Worm (Caenorhabditis elegans): ENCODE data around the gene srw-6.

srw-6 gene

DNA sequence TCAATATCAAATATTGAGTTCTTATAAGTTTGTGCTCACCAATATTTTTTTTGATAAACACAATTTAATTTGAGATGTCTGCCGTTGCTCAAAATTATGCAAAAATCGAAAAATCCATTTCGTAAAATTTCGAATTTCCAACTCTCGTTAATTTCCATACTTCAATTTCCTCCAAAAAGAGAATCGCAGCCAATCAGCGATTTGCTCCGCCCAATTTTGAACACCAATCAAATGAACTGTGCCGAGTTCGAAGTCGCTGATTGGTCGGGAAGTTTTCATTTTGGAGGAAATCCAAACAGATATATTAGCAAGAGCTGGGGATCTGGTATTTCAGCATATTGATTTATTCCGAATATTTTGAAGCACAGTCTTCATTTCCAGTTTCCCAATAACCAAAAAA is 590 bp upstream of the srw-6 start:
- no peak for TF ChIP-seq tra-4 (tag; optimal IDR thresholded peaks at IDR 0.05)
- TF ChIP-seq ceh-36 (tag; optimal IDR thresholded peaks at IDR 0.05) = no peak
- TF ChIP-seq ama-1 (optimal IDR thresholded peaks at IDR 0.05) = no peak
- no peak for TF ChIP-seq flt-1 (GFP tag; IDR thresholded peaks at IDR 0.05)
- TF ChIP-seq tbx-11 (GFP tag; IDR thresholded peaks at IDR 0.05) = no peak
- TF ChIP-seq aly-1 (tag; optimal IDR thresholded peaks at IDR 0.05) = no peak

DNA sequence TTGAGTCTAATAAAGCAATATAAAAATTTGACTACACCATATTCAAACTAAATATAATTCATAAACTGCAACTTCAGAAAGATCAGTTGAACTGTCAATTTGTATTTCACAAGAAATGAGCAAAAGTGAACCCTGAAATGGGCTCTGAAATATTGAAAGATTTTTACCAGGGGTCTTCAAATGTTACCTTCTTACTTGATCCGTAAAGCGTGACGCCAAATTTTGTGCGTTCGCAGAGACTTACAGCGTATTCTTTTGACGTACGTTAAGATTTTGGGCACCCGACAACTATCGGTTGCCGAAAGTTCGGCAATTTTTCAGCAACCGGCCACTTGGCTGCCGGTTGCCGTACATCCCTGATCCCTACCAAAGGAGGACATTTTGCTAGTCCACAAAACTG is 1.6 kb downstream of the srw-6 start:
- TF ChIP-seq flt-1 (GFP tag; IDR thresholded peaks at IDR 0.05) (no peak), ama-1 (optimal IDR thresholded peaks at IDR 0.05) (no peak), sea-1 (GFP tag; conservative IDR thresholded peaks at IDR 0.05) (no peak), F13C5.2 (tag; optimal IDR thresholded peaks at IDR 0.05) (no peak), pes-1 (GFP tag; IDR thresholded peaks at IDR 0.05) (no peak), tbx-11 (GFP tag; IDR thresholded peaks at IDR 0.05) (no peak), tbx-37 (GFP tag; conservative IDR thresholded peaks at IDR 0.05) (no peak), ceh-13 (GFP tag; optimal IDR thresholded peaks at IDR 0.05) (no peak), ets-7 (tag; optimal IDR thresholded peaks at IDR 0.05) (no peak), hmg-4 (GFP tag; optimal IDR thresholded peaks at IDR 0.05) (no peak), hnd-1 (tag; optimal IDR thresholded peaks at IDR 0.05) (no peak), tra-4 (tag; optimal IDR thresholded peaks at IDR 0.05) (no peak), ceh-36 (tag; optimal IDR thresholded peaks at IDR 0.05) (no peak), scrt-1 (GFP tag; IDR thresholded peaks at IDR 0.05) (no peak), aly-1 (tag; optimal IDR thresholded peaks at IDR 0.05) (no peak), B0310.2 (tag; optimal IDR thresholded peaks at IDR 0.05) (no peak)

DNA sequence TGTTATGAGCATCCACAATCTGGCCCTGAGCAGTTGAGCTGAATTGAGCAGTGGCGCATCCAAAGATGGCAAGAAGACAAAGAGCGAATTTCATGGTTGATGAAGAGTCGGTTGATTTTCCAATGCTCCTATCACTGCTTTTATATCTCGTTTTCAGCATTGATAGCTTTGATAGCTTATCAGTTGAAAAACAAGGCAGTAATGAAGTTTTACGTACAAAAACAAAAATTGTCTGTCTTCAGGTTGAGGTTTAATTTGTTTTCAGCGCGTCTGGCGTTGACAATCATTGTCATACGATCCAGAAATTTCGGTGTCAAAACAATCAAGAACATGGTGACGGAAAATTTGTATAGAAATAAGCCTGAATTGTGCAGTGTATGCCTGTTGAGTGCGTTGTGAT is 3.1 kb downstream of the srw-6 start, which contains the start of gene scl-13:
scl-13 (minus strand) TSS at position 101 of the 400 bp plus-strand sequence.
- TF ChIP-seq ceh-13 (GFP tag; optimal IDR thresholded peaks at IDR 0.05) = no peak
- no peak for TF ChIP-seq hmg-4 (GFP tag; optimal IDR thresholded peaks at IDR 0.05)
- no peak for TF ChIP-seq tra-4 (tag; optimal IDR thresholded peaks at IDR 0.05)
- no peak for TF ChIP-seq tbx-11 (GFP tag; IDR thresholded peaks at IDR 0.05)
- no peak for TF ChIP-seq tbx-37 (GFP tag; conservative IDR thresholded peaks at IDR 0.05)
- TF ChIP-seq sea-1 (GFP tag; conservative IDR thresholded peaks at IDR 0.05) = no peak

DNA sequence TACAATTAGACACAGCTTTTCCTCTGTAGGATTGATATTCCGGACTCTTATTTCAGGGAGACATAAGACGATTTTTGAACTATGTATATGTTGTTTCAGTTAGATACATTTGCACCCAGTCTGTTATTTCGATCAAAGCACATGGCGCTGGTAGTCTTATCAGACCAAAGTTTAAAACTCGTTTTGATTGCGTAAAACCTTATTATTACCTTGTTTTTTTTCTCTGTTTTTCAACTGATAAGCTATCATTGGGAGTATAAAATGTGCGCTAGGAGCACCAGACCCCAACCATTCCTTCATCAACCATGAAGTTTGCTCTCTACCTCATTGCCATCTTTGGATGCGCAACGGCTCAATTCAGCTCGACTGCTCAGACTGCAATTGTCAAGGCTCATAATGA is 3.9 kb downstream of the srw-6 start, which contains the start of gene scl-12:
scl-12 (plus strand) TSS at position 301 of the 400 bp plus-strand sequence.
- no peak for TF ChIP-seq scrt-1 (GFP tag; IDR thresholded peaks at IDR 0.05)

DNA sequence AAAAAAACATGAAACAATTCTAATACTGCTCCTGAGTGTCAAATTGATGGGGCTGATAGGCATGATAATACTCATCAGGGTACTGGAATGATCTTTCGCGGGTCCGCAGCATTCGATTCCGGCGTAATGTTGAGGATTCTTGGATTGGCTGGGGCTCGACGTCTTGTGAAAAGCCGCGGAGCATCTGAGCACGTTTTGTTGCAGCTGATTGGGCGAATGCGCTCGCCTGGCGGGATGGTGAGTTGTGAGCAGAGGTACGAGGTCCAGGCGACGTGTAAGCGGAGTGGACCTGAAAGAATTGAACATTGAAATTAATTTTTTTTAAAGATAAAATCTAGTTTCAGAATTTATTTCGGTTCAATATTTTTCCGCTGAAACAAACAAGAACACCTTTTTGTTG is 5.6 kb downstream of the srw-6 start:
- no peak for TF ChIP-seq ets-7 (tag; optimal IDR thresholded peaks at IDR 0.05)
- TF ChIP-seq ceh-13 (GFP tag; optimal IDR thresholded peaks at IDR 0.05) = no peak
- no peak for TF ChIP-seq hmbx-1 (tag; optimal IDR thresholded peaks at IDR 0.05)
- TF ChIP-seq B0310.2 (tag; optimal IDR thresholded peaks at IDR 0.05) = no peak
- no peak for TF ChIP-seq tbx-11 (GFP tag; IDR thresholded peaks at IDR 0.05)
- no peak for TF ChIP-seq scrt-1 (GFP tag; IDR thresholded peaks at IDR 0.05)
- no peak for TF ChIP-seq hnd-1 (tag; optimal IDR thresholded peaks at IDR 0.05)

DNA sequence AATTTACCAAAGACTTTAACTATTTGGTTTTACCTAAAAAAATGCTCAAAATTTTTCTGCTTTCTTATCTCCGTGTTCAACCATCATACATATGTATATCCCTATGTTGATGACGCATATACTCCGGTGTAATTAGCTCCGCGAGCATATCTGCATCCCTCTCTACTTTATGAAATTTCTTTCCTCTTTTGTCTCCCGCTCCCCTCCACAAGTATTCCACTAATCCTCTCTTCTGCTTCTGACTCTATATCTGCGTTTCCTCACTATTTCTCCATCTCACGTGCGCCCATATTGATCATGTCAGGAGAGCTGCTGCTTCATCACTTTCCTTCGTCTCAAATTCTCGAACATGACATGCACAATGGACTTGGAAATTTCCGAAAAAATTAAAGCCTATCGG is 6.5 kb downstream of the srw-6 start, which contains the start of gene H10D18.1:
H10D18.1 (plus strand) TSS at position 277 of the 400 bp plus-strand sequence.
- TF ChIP-seq aly-1 (tag; optimal IDR thresholded peaks at IDR 0.05) (no peak), hmg-4 (GFP tag; optimal IDR thresholded peaks at IDR 0.05) (no peak)

DNA sequence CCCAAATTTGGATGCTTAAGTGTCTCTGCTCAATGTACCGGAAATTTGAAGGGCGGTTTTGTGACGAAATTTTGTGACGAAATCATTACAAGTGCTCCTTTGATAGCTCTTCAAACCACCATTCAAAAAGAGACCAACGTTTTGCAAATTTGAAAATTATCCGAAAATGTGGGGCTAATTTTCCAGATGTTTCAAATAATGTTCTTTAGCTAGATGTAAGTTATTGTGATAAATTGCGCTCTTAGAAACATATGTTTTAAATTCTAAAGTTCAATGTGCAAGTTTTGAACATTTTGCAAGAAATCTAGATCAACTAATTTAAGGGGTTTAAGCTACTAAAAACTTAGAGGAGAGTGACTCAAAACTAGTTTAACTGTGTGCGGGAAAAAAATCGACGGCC is 12.4 kb downstream of the srw-6 start:
- TF ChIP-seq scrt-1 (GFP tag; IDR thresholded peaks at IDR 0.05) (no peak), flt-1 (GFP tag; IDR thresholded peaks at IDR 0.05) (no peak), ama-1 (optimal IDR thresholded peaks at IDR 0.05) (no peak), ets-7 (tag; optimal IDR thresholded peaks at IDR 0.05) (no peak), ceh-36 (tag; optimal IDR thresholded peaks at IDR 0.05) (no peak), B0310.2 (tag; optimal IDR thresholded peaks at IDR 0.05) (no peak), F13C5.2 (tag; optimal IDR thresholded peaks at IDR 0.05) (no peak), pes-1 (GFP tag; IDR thresholded peaks at IDR 0.05) (no peak), sea-1 (GFP tag; conservative IDR thresholded peaks at IDR 0.05) (no peak), tbx-11 (GFP tag; IDR thresholded peaks at IDR 0.05) (no peak), ceh-13 (GFP tag; optimal IDR thresholded peaks at IDR 0.05) (no peak), hmg-4 (GFP tag; optimal IDR thresholded peaks at IDR 0.05) (no peak), hmbx-1 (tag; optimal IDR thresholded peaks at IDR 0.05) (no peak), hnd-1 (tag; optimal IDR thresholded peaks at IDR 0.05) (no peak), tra-4 (tag; optimal IDR thresholded peaks at IDR 0.05) (no peak), tbx-37 (GFP tag; conservative IDR thresholded peaks at IDR 0.05) (no peak), aly-1 (tag; optimal IDR thresholded peaks at IDR 0.05) (no peak)

DNA sequence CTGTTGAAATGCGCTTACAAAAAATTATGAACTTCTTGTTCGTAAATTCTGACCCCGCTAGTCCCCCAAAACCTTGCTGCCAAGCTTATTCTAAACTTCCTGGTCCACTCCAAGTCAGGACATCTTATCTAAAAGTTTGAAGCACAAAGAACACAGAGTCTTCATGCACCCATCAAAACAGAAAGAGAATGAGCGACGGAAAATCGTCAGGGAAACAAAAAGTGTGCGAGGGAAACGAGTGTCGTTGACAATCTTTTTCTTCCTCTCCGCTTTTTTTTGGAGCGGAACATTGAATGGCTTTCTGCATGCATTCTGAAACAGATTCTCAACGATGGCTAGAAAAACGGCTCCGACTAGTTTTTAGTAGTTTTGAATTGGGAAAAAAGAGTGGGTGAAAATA is 16.8 kb downstream of the srw-6 start:
- no peak for TF ChIP-seq scrt-1 (GFP tag; IDR thresholded peaks at IDR 0.05)
- no peak for TF ChIP-seq aly-1 (tag; optimal IDR thresholded peaks at IDR 0.05)
- TF ChIP-seq ceh-36 (tag; optimal IDR thresholded peaks at IDR 0.05) = no peak
- TF ChIP-seq tbx-37 (GFP tag; conservative IDR thresholded peaks at IDR 0.05) = no peak
- no peak for TF ChIP-seq sea-1 (GFP tag; conservative IDR thresholded peaks at IDR 0.05)
- TF ChIP-seq hmg-4 (GFP tag; optimal IDR thresholded peaks at IDR 0.05) = no peak
- no peak for TF ChIP-seq B0310.2 (tag; optimal IDR thresholded peaks at IDR 0.05)
- TF ChIP-seq tra-4 (tag; optimal IDR thresholded peaks at IDR 0.05) = no peak

DNA sequence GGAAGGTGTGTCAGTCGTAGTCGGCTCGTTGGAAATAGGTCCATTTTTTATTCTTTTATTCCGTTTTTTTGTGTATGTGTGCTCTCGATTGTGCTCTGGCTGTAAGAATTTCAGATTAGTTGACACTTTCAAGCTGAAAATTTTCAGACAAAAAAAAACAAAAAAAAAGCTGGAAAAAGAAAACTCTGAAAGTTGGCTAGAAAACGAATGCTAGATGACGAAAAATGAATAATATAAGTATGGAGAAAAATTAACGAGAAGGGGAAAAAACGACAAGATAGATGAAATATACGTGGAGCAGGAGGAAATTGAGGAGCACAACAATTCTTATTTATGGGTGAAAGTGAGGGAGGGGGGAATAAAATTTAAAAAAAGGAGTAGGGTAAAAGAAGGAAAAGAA is 23.2 kb downstream of the srw-6 start, which contains the start of gene H10D18.5:
H10D18.5 (minus strand) TSS at position 101 of the 400 bp plus-strand sequence.
- TF ChIP-seq scrt-1 (GFP tag; IDR thresholded peaks at IDR 0.05) = no peak
- no peak for TF ChIP-seq B0310.2 (tag; optimal IDR thresholded peaks at IDR 0.05)
- no peak for TF ChIP-seq pes-1 (GFP tag; IDR thresholded peaks at IDR 0.05)
- no peak for TF ChIP-seq hmbx-1 (tag; optimal IDR thresholded peaks at IDR 0.05)
- no peak for TF ChIP-seq tra-4 (tag; optimal IDR thresholded peaks at IDR 0.05)
- TF ChIP-seq sea-1 (GFP tag; conservative IDR thresholded peaks at IDR 0.05) = no peak
- TF ChIP-seq ama-1 (optimal IDR thresholded peaks at IDR 0.05) = no peak
- no peak for TF ChIP-seq F13C5.2 (tag; optimal IDR thresholded peaks at IDR 0.05)
- TF ChIP-seq ceh-36 (tag; optimal IDR thresholded peaks at IDR 0.05) = no peak
- TF ChIP-seq hmg-4 (GFP tag; optimal IDR thresholded peaks at IDR 0.05) = no peak
- TF ChIP-seq flt-1 (GFP tag; IDR thresholded peaks at IDR 0.05) = no peak
- no peak for TF ChIP-seq ets-7 (tag; optimal IDR thresholded peaks at IDR 0.05)
- TF ChIP-seq hnd-1 (tag; optimal IDR thresholded peaks at IDR 0.05) = no peak
- TF ChIP-seq tbx-11 (GFP tag; IDR thresholded peaks at IDR 0.05) = no peak

Measured in whole organism, early embryonic.